Worm (Caenorhabditis elegans): ENCODE results near the gene jmjd-1.1.

jmjd-1.1 gene

ce11 chrII:11759277-11759676 is 47.1 kb upstream of the jmjd-1.1 start, which contains the start of the genes F44E5.4 and F44E5.5:
Gene F44E5.4, minus strand, starts transcription at chrII:11759311.
Gene F44E5.5, plus strand, starts transcription at chrII:11759662.
- TF ChIP-seq nhr-23 (tag; optimal IDR thresholded peaks at IDR 0.05) = peak; percentile 74
- peak; percentile 92 for TF ChIP-seq nfya-1 (tag; optimal IDR thresholded peaks at IDR 0.05; ENCODE audit: insufficient read depth)
- TF ChIP-seq jun-1 (tag; optimal IDR thresholded peaks at IDR 0.05) = peak; percentile 93
- peak; percentile 70 for TF ChIP-seq nhr-11 (tag; optimal IDR thresholded peaks at IDR 0.05)
- TF ChIP-seq skn-1 (tag; optimal IDR thresholded peaks at IDR 0.05) = peak; percentile 12
- peak; percentile 61 for TF ChIP-seq nhr-25 (tag; optimal IDR thresholded peaks at IDR 0.05)
- TF ChIP-seq ceh-28 (tag; optimal IDR thresholded peaks at IDR 0.05) = peak; percentile 69
- TF ChIP-seq lsy-12 (tag; optimal IDR thresholded peaks at IDR 0.05) = peak; percentile 98
- peak; percentile 54 for TF ChIP-seq lin-39 (tag; optimal IDR thresholded peaks at IDR 0.05)
- peak; percentile 9 for TF ChIP-seq fkh-10 (GFP tag; optimal IDR thresholded peaks at IDR 0.05)
- peak; percentile 60 for TF ChIP-seq elt-2 (tag; optimal IDR thresholded peaks at IDR 0.05)
- peak; percentile 100 for TF ChIP-seq sea-2 (GFP tag; optimal IDR thresholded peaks at IDR 0.05)
- peak; percentile 34 for TF ChIP-seq fos-1 (tag; optimal IDR thresholded peaks at IDR 0.05)
- peak in 1 of 2 experiments; percentile 42 for TF ChIP-seq eor-1 (tag; optimal IDR thresholded peaks at IDR 0.05)
- peak; percentile 47 for TF ChIP-seq nhr-43 (tag; optimal IDR thresholded peaks at IDR 0.05; ENCODE audit: poor library complexity, severe bottlenecking)
- TF ChIP-seq mml-1 (tag; optimal IDR thresholded peaks at IDR 0.05) = peak; percentile 66
- peak; percentile 44 for TF ChIP-seq lin-15B (tag; optimal IDR thresholded peaks at IDR 0.05)
- TF ChIP-seq elt-1 (tag; optimal IDR thresholded peaks at IDR 0.05) = peak; percentile 31
- TF ChIP-seq pha-4 (tag; optimal IDR thresholded peaks at IDR 0.05) = peak; percentile 38
- TF ChIP-seq tbx-2 (tag; optimal IDR thresholded peaks at IDR 0.05) = peak; percentile 90

ce11 chrII:11761806-11762512 is 44.4 kb upstream of the jmjd-1.1 start:
- TF ChIP-seq lsy-12 (tag; optimal IDR thresholded peaks at IDR 0.05) (no peak), nhr-43 (tag; optimal IDR thresholded peaks at IDR 0.05; ENCODE audit: poor library complexity, severe bottlenecking) (no peak), ceh-28 (tag; optimal IDR thresholded peaks at IDR 0.05) (no peak), fos-1 (tag; optimal IDR thresholded peaks at IDR 0.05) (peak; percentile 78), snpc-4 (tag; optimal IDR thresholded peaks at IDR 0.05) (no peak), ztf-4 (tag; optimal IDR thresholded peaks at IDR 0.05) (peak; percentile 60), ceh-9 (tag; optimal IDR thresholded peaks at IDR 0.05) (no peak), nhr-12 (tag; optimal IDR thresholded peaks at IDR 0.05) (no peak), nhr-77 (tag; optimal IDR thresholded peaks at IDR 0.05) (no peak), pha-4 (tag; optimal IDR thresholded peaks at IDR 0.05) (peak; percentile 81), ZK546.5 (tag; optimal IDR thresholded peaks at IDR 0.05) (no peak), nhr-11 (tag; optimal IDR thresholded peaks at IDR 0.05) (no peak), lin-39 (tag; optimal IDR thresholded peaks at IDR 0.05) (no peak), elt-3 (tag; optimal IDR thresholded peaks at IDR 0.05) (peak in 1 of 3 experiments; percentile 81), fkh-2 (tag; optimal IDR thresholded peaks at IDR 0.05) (no peak), skn-1 (tag; optimal IDR thresholded peaks at IDR 0.05) (no peak), unc-39 (tag; optimal IDR thresholded peaks at IDR 0.05) (no peak), egl-27 (tag; optimal IDR thresholded peaks at IDR 0.05) (no peak), nhr-28 (tag; optimal IDR thresholded peaks at IDR 0.05) (no peak), zag-1 (tag; optimal IDR thresholded peaks at IDR 0.05) (no peak), pqm-1 (tag; optimal IDR thresholded peaks at IDR 0.05) (no peak), ceh-82 (tag; optimal IDR thresholded peaks at IDR 0.05) (no peak), nhr-25 (tag; optimal IDR thresholded peaks at IDR 0.05) (peak; percentile 43), fkh-10 (GFP tag; optimal IDR thresholded peaks at IDR 0.05) (no peak), jun-1 (tag; optimal IDR thresholded peaks at IDR 0.05) (no peak), unc-62 (GFP tag; optimal IDR thresholded peaks at IDR 0.05) (no peak), tbx-2 (tag; optimal IDR thresholded peaks at IDR 0.05) (peak; percentile 70), aly-2 (tag; optimal IDR thresholded peaks at IDR 0.05) (no peak), egl-5 (tag; optimal IDR thresholded peaks at IDR 0.05) (no peak), eor-1 (tag; optimal IDR thresholded peaks at IDR 0.05) (peak in 1 of 2 experiments; percentile 7), nhr-67 (tag; optimal IDR thresholded peaks at IDR 0.05) (no peak), sea-2 (GFP tag; optimal IDR thresholded peaks at IDR 0.05) (no peak), nhr-23 (tag; optimal IDR thresholded peaks at IDR 0.05) (no peak), hmg-11 (tag; optimal IDR thresholded peaks at IDR 0.05) (no peak), nhr-76 (tag; optimal IDR thresholded peaks at IDR 0.05) (no peak), ceh-16 (tag; optimal IDR thresholded peaks at IDR 0.05) (no peak), mdl-1 (tag; optimal IDR thresholded peaks at IDR 0.05) (no peak), nhr-237 (tag; optimal IDR thresholded peaks at IDR 0.05) (no peak), lin-15B (tag; optimal IDR thresholded peaks at IDR 0.05) (no peak), ztf-11 (tag; optimal IDR thresholded peaks at IDR 0.05) (no peak), mml-1 (tag; optimal IDR thresholded peaks at IDR 0.05) (no peak), R02D3.7 (tag; optimal IDR thresholded peaks at IDR 0.05) (no peak), elt-1 (tag; optimal IDR thresholded peaks at IDR 0.05) (peak; percentile 13), daf-12 (tag; optimal IDR thresholded peaks at IDR 0.05) (no peak), elt-2 (tag; optimal IDR thresholded peaks at IDR 0.05) (peak; percentile 37), ama-1 (optimal IDR thresholded peaks at IDR 0.05) (peak; percentile 93), nfya-1 (tag; optimal IDR thresholded peaks at IDR 0.05; ENCODE audit: insufficient read depth) (peak; percentile 48)

Data from whole organism, L3 larva.